Fruit fly (Drosophila melanogaster) whole organism, embryonic: Measurements from ENCODE around the gene sv.

Source experiments
- Adf1 ChIP-seq: fragments of 200-800 bp; sonication (Bioruptor generic); IDR thresholded peaks from 2 replicates; pipeline ENCODE4 v1.3.6; 2022; ENCODE audit warnings: missing biosample characterization, missing genetic modification characterization
- Awh ChIP-seq: fragments of 200-800 bp; sonication (Bioruptor generic); IDR thresholded peaks from 2 replicates; pipeline ENCODE4, ENCODE4 v1.3.6; 2022; ENCODE audit warnings: missing biosample characterization, missing genetic modification characterization
- Blimp-1 ChIP-seq: fragments of 200-800 bp; sonication (Bioruptor generic); optimal IDR thresholded peaks from 3 replicates; lab custom pipeline; 2018; ENCODE audit warnings: missing biosample characterization, missing genetic modification characterization, mild to moderate bottlenecking, moderate library complexity, missing genetic modification reagents
- CG1024 ChIP-seq: fragments of 200-800 bp; sonication (Bioruptor generic); IDR thresholded peaks from 2 replicates; pipeline ENCODE4 v1.3.6; 2022; ENCODE audit warnings: missing biosample characterization, missing genetic modification characterization
- CG10654 ChIP-seq: fragments of 200-800 bp; sonication (Bioruptor generic); optimal IDR thresholded peaks from 2 replicates; lab custom pipeline; 2016; ENCODE audit warnings: missing biosample characterization, missing genetic modification characterization
- CG13287 ChIP-seq: fragments of 200-800 bp; sonication (Bioruptor generic); IDR thresholded peaks from 2 replicates; pipeline ENCODE4 v1.3.6; 2022; ENCODE audit warnings: missing biosample characterization, missing genetic modification characterization; ENCODE audit not compliant: partially characterized antibody
- CG14710 ChIP-seq: fragments of 200-800 bp; sonication (Bioruptor generic); optimal IDR thresholded peaks from 3 replicates; lab custom pipeline; 2019; ENCODE audit warnings: missing biosample characterization, mild to moderate bottlenecking, missing genetic modification characterization, moderate library complexity
- CG15073 ChIP-seq: fragments of 200-800 bp; sonication (Bioruptor generic); optimal IDR thresholded peaks from 2 replicates; lab custom pipeline; 2016; ENCODE audit warnings: missing biosample characterization, missing genetic modification characterization
- CG16863 ChIP-seq: fragments of 200-800 bp; sonication (Bioruptor generic); optimal IDR thresholded peaks from 3 replicates; lab custom pipeline; 2016; ENCODE audit warnings: missing biosample characterization, missing genetic modification characterization
- CG17385 ChIP-seq: fragments of 200-800 bp; sonication (Bioruptor generic); optimal IDR thresholded peaks from 3 replicates; lab custom pipeline; 2018; ENCODE audit warnings: missing biosample characterization, mild to moderate bottlenecking, missing genetic modification characterization
- CG30020 ChIP-seq: fragments of 200-800 bp; optimal IDR thresholded peaks from 2 replicates; lab custom pipeline; 2019; ENCODE audit warnings: missing biosample characterization, mild to moderate bottlenecking, missing genetic modification characterization, moderate library complexity
- CG42726 ChIP-seq: fragments of 200-800 bp; sonication (Bioruptor generic); IDR thresholded peaks from 2 replicates; pipeline ENCODE4 v1.3.6; 2022; ENCODE audit warnings: missing biosample characterization, missing genetic modification characterization; ENCODE audit not compliant: partially characterized antibody
- CG6683 ChIP-seq: fragments of 200-800 bp; sonication (Bioruptor generic); optimal IDR thresholded peaks from 2 replicates; lab custom pipeline; 2017; ENCODE audit warnings: missing biosample characterization, mild to moderate bottlenecking, missing genetic modification characterization, missing genetic modification reagents
- CG6791 ChIP-seq: fragments of 200-800 bp; sonication (Bioruptor generic); IDR thresholded peaks from 3 replicates; pipeline ENCODE4 v1.3.6; 2022; ENCODE audit warnings: missing biosample characterization, missing genetic modification characterization; ENCODE audit not compliant: partially characterized antibody
- CG7556 ChIP-seq: fragments of 200-800 bp; sonication (Bioruptor generic); optimal IDR thresholded peaks from 2 replicates; lab custom pipeline; 2017; ENCODE audit warnings: missing biosample characterization, mild to moderate bottlenecking, missing genetic modification characterization
- CG7963 ChIP-seq: fragments of 200-800 bp; sonication (Bioruptor generic); IDR thresholded peaks from 3 replicates; pipeline ENCODE4 v1.3.6; 2022; ENCODE audit warnings: missing biosample characterization, missing genetic modification characterization; ENCODE audit not compliant: partially characterized antibody
- CG9797 ChIP-seq: fragments of 200-800 bp; sonication (Bioruptor generic); optimal IDR thresholded peaks from 3 replicates; lab custom pipeline; 2018; ENCODE audit warnings: missing biosample characterization, mild to moderate bottlenecking, missing genetic modification characterization
- Camta ChIP-seq: fragments of 200-800 bp; sonication (Bioruptor generic); optimal IDR thresholded peaks from 2 replicates; lab custom pipeline; 2016; ENCODE audit warnings: missing biosample characterization, missing genetic modification characterization
- Dbx ChIP-seq: fragments of 200-800 bp; sonication (Bioruptor generic); IDR thresholded peaks from 3 replicates; pipeline ENCODE4 v1.3.6; 2022; ENCODE audit warnings: missing biosample characterization, missing genetic modification characterization
- Doc3 ChIP-seq: fragments of 200-800 bp; sonication (Bioruptor generic); IDR thresholded peaks from 3 replicates; pipeline ENCODE4 v1.3.6; 2022; ENCODE audit warnings: missing biosample characterization, missing genetic modification characterization; ENCODE audit not compliant: partially characterized antibody
- Dp ChIP-seq: fragments of 200-800 bp; sonication (Bioruptor generic); optimal IDR thresholded peaks from 2 replicates; lab custom pipeline; 2018; ENCODE audit warnings: missing biosample characterization, mild to moderate bottlenecking, missing genetic modification characterization, moderate library complexity
- Hey ChIP-seq: fragments of 200-800 bp; sonication (Bioruptor generic); optimal IDR thresholded peaks from 3 replicates; lab custom pipeline; 2018; ENCODE audit warnings: missing biosample characterization, mild to moderate bottlenecking, missing genetic modification characterization
- HmgZ ChIP-seq: fragments of 200-800 bp; sonication (Bioruptor generic); optimal IDR thresholded peaks from 2 replicates; lab custom pipeline; 2018; ENCODE audit warnings: missing biosample characterization, mild to moderate bottlenecking, missing genetic modification characterization
- Hr3 ChIP-seq: fragments of 200-800 bp; sonication (Bioruptor generic); optimal IDR thresholded peaks from 3 replicates; lab custom pipeline; 2016; ENCODE audit warnings: missing biosample characterization, missing genetic modification characterization
- MBD-R2 ChIP-seq: fragments of 200-800 bp; sonication (Bioruptor generic); IDR thresholded peaks from 2 replicates; pipeline ENCODE4 v1.3.6; 2022; ENCODE audit warnings: missing biosample characterization, missing genetic modification characterization
- Nf-YB ChIP-seq: fragments of 200-800 bp; sonication (Bioruptor generic); optimal IDR thresholded peaks from 3 replicates; lab custom pipeline; 2019; ENCODE audit warnings: missing biosample characterization, mild to moderate bottlenecking, missing genetic modification characterization, moderate library complexity
- ato ChIP-seq: fragments of 200-800 bp; sonication (Bioruptor generic); IDR thresholded peaks from 2 replicates; pipeline ENCODE4 v1.3.6; 2022; ENCODE audit warnings: missing biosample characterization, missing genetic modification characterization; ENCODE audit not compliant: partially characterized antibody
- cato ChIP-seq: fragments of 200-800 bp; sonication (Bioruptor generic); optimal IDR thresholded peaks from 2 replicates; lab custom pipeline; 2016; ENCODE audit warnings: missing biosample characterization, missing genetic modification characterization, borderline replicate concordance
- chif ChIP-seq, 2 experiments: fragments of 200-800 bp; sonication (Bioruptor generic); optimal IDR thresholded peaks; 3 replicates each; lab custom pipeline; 2016; ENCODE audit warnings: missing biosample characterization in 2 of 2, missing genetic modification characterization in 2 of 2
- crc ChIP-seq: fragments of 200-800 bp; sonication (Bioruptor generic); optimal IDR thresholded peaks from 2 replicates; lab custom pipeline; 2016; ENCODE audit warnings: missing biosample characterization, missing genetic modification characterization
- disco-r ChIP-seq: fragments of 200-800 bp; sonication (Bioruptor generic); optimal IDR thresholded peaks from 2 replicates; lab custom pipeline; 2016; ENCODE audit warnings: missing biosample characterization, missing genetic modification characterization
- emc ChIP-seq: fragments of 200-800 bp; sonication (Bioruptor generic); optimal IDR thresholded peaks from 2 replicates; lab custom pipeline; 2016; ENCODE audit warnings: missing biosample characterization, missing genetic modification characterization
- ewg ChIP-seq: fragments of 200-800 bp; sonication (Bioruptor generic); optimal IDR thresholded peaks from 3 replicates; lab custom pipeline; 2017; ENCODE audit warnings: mild to moderate bottlenecking, missing biosample characterization, missing genetic modification reagents, missing genetic modification characterization
- gce ChIP-seq: fragments of 200-800 bp; sonication (Bioruptor generic); IDR thresholded peaks from 3 replicates; pipeline ENCODE4 v1.3.6; 2022; ENCODE audit warnings: missing biosample characterization, missing genetic modification characterization
- gsb ChIP-seq: fragments of 200-800 bp; sonication (Bioruptor generic); IDR thresholded peaks from 2 replicates; pipeline ENCODE4 v1.3.6; 2022; ENCODE audit warnings: missing biosample characterization, missing genetic modification characterization
- ham ChIP-seq: fragments of 200-800 bp; sonication (Bioruptor generic); IDR thresholded peaks from 2 replicates; pipeline ENCODE4 v1.3.6; 2022; ENCODE audit warnings: missing biosample characterization, missing genetic modification characterization
- jigr1 ChIP-seq: fragments of 200-800 bp; sonication (Bioruptor generic); IDR thresholded peaks from 3 replicates; pipeline ENCODE4 v1.3.6; 2022; ENCODE audit warnings: missing biosample characterization, missing genetic modification characterization
- kay ChIP-seq: fragments of 200-800 bp; sonication (Bioruptor generic); optimal IDR thresholded peaks from 2 replicates; lab custom pipeline; 2016; ENCODE audit warnings: missing biosample characterization, missing genetic modification characterization
- kni ChIP-seq: fragments of 200-800 bp; sonication (Bioruptor generic); optimal IDR thresholded peaks from 3 replicates; lab custom pipeline; 2017; ENCODE audit warnings: mild to moderate bottlenecking, missing biosample characterization, missing genetic modification reagents, missing genetic modification characterization
- lola ChIP-seq, 3 experiments: fragments of >200 bp in 2 of 3; fragments of 200-800 bp in 1 of 3; sonication (Bioruptor generic) in 1 of 3; optimal IDR thresholded peaks; 2 replicates each; lab custom pipeline; 2017 to 2019; ENCODE audit warnings: missing biosample characterization in 3 of 3, missing genetic modification characterization in 3 of 3, mild to moderate bottlenecking in 1 of 3, moderate library complexity in 1 of 3
- lov ChIP-seq, 2 experiments: fragments of 200-800 bp in 1 of 2; fragments of >200 bp in 1 of 2; sonication (Bioruptor generic) in 1 of 2; IDR thresholded peaks in 1 of 2; optimal IDR thresholded peaks in 1 of 2; 2 replicates in 1 of 2; 3 replicates in 1 of 2; pipeline versions ENCODE4 v1.3.6 to Lab custom; 2017 to 2022; ENCODE audit warnings: missing biosample characterization in 1 of 2, missing genetic modification characterization in 1 of 2
- pfk ChIP-seq: fragments of 200-800 bp; sonication (Bioruptor generic); optimal IDR thresholded peaks from 2 replicates; lab custom pipeline; 2018; ENCODE audit warnings: missing biosample characterization, mild to moderate bottlenecking, missing genetic modification characterization, moderate library complexity
- pnt ChIP-seq: fragments of 200-800 bp; sonication (Bioruptor generic); optimal IDR thresholded peaks from 3 replicates; lab custom pipeline; 2016; ENCODE audit warnings: missing biosample characterization, missing genetic modification characterization
- pros ChIP-seq: fragments of 200-800 bp; sonication (Bioruptor generic); optimal IDR thresholded peaks from 3 replicates; lab custom pipeline; 2019; ENCODE audit warnings: missing biosample characterization, mild to moderate bottlenecking, missing genetic modification characterization, moderate library complexity
- stwl ChIP-seq: fragments of 200-800 bp; sonication (Bioruptor generic); optimal IDR thresholded peaks from 3 replicates; lab custom pipeline; 2018; ENCODE audit warnings: missing biosample characterization, mild to moderate bottlenecking, missing genetic modification characterization, moderate library complexity
- tin ChIP-seq: fragments of 200-800 bp; sonication (Bioruptor generic); optimal IDR thresholded peaks from 3 replicates; lab custom pipeline; 2016; ENCODE audit warnings: missing biosample characterization, missing genetic modification characterization
- trh ChIP-seq: fragments of 200-800 bp; sonication (Bioruptor generic); optimal IDR thresholded peaks from 2 replicates; lab custom pipeline; 2016; ENCODE audit warnings: missing biosample characterization, missing genetic modification characterization
- wek ChIP-seq: fragments of 200-800 bp; sonication (Bioruptor generic); optimal IDR thresholded peaks from 3 replicates; lab custom pipeline; 2018; ENCODE audit warnings: missing biosample characterization, mild to moderate bottlenecking, missing genetic modification characterization, moderate library complexity

Gene sv

dm6 chr4:1084326-1085062 lies 4.1 kb upstream of the sv start, which contains the start of gene Actbeta (continued):
- no peak; the same call in 1 of the 2 replicates for TF ChIP-seq MBD-R2 (GFP tag; lab: Robert Waterston, UW)
- TF ChIP-seq Awh (GFP tag; lab: Robert Waterston, UW) = no peak
- TF ChIP-seq Hey (tag; lab: Kevin White, UChicago) = no peak
- no peak for TF ChIP-seq pnt (GFP tag; lab: Kevin White, UChicago)
- TF ChIP-seq cato = no peak
- TF ChIP-seq trh = no peak
- no peak for TF ChIP-seq HmgZ (tag; lab: Kevin White, UChicago)
- no peak for TF ChIP-seq Adf1 (GFP tag; lab: Robert Waterston, UW)
- TF ChIP-seq jigr1 = no peak
- TF ChIP-seq stwl (tag; lab: Kevin White, UChicago) = peak; percentile 91
- no peak for TF ChIP-seq ewg (GFP tag; lab: Kevin White, UChicago)
- no peak for TF ChIP-seq CG17385 (GFP tag; lab: Kevin White, UChicago)
- TF ChIP-seq CG1024 = no peak
- TF ChIP-seq CG7556 = no peak
- no peak for TF ChIP-seq crc (GFP tag; lab: Kevin White, UChicago)
- no peak for TF ChIP-seq CG10654
- TF ChIP-seq CG15073 = no peak
- peak; percentile 88 for TF ChIP-seq ato (GFP tag; lab: Robert Waterston, UW)
- TF ChIP-seq gsb (GFP tag; lab: Robert Waterston, UW) = no peak
- TF ChIP-seq kni (GFP tag; lab: Kevin White, UChicago) = no peak
- no peak for TF ChIP-seq lov (optimal IDR thresholded peaks at IDR 0.05; lab: Kevin White, UChicago)
- TF ChIP-seq lov (GFP tag; IDR thresholded peaks at IDR 0.05; lab: Robert Waterston, UW) = no peak
- TF ChIP-seq gce = no peak
- no peak for TF ChIP-seq wek (GFP tag; lab: Kevin White, UChicago)
- TF ChIP-seq CG9797 (GFP tag; lab: Kevin White, UChicago) = no peak
- TF ChIP-seq pfk (GFP tag; lab: Kevin White, UChicago) = no peak
- no peak for TF ChIP-seq ham (GFP tag; lab: Robert Waterston, UW)
- peak; percentile 86 for TF ChIP-seq Dp (GFP tag; lab: Kevin White, UChicago)
- peak; percentile 7 for TF ChIP-seq CG14710 (tag; lab: Kevin White, UChicago)
- TF ChIP-seq disco-r (GFP tag; lab: Kevin White, UChicago) = no peak
- TF ChIP-seq kay (GFP tag; lab: Kevin White, UChicago) = no peak
- TF ChIP-seq CG7963 (GFP tag; lab: Robert Waterston, UW) = peak; percentile 89
- TF ChIP-seq Camta = no peak
- peak; percentile 14 for TF ChIP-seq Nf-YB
- TF ChIP-seq pros (GFP tag; lab: Kevin White, UChicago) = peak; percentile 68
- TF ChIP-seq Blimp-1 (GFP tag; lab: Kevin White, UChicago) = no peak
- peak; percentile 95 for TF ChIP-seq CG13287 (GFP tag; lab: Robert Waterston, UW)
- no peak for TF ChIP-seq CG6683 (GFP tag; lab: Kevin White, UChicago)
- TF ChIP-seq CG30020 (tag; lab: Kevin White, UChicago) = peak; percentile 70
- TF ChIP-seq Hr3 (GFP tag; lab: Kevin White, UChicago) = no peak
- no peak for TF ChIP-seq Dbx (GFP tag; lab: Robert Waterston, UW)
- TF ChIP-seq Doc3 (GFP tag; lab: Robert Waterston, UW) = peak; percentile 83
- TF ChIP-seq emc (GFP tag; lab: Kevin White, UChicago) = no peak
- TF ChIP-seq CG16863 = no peak
- no peak; the same call in 1 of the 2 replicates for TF ChIP-seq CG42726 (GFP tag; lab: Robert Waterston, UW)
- TF ChIP-seq CG6791 (GFP tag; lab: Robert Waterston, UW) = peak; percentile 91
- TF ChIP-seq tin (GFP tag; lab: Kevin White, UChicago) = no peak
- no peak for TF ChIP-seq lola (GFP tag; optimal IDR thresholded peaks at IDR 0.05; lab: Kevin White, UChicago)
- TF ChIP-seq chif (GFP tag; optimal IDR thresholded peaks at IDR 0.05; lab: Kevin White, UChicago) = no peak
